Worm (Caenorhabditis elegans) whole organism, L4 larva: ENCODE measurements around the gene B0491.6.

Experiments used
- ces-1 ChIP-seq: fragments of 150-350 bp; sonication (generic microtip); optimal IDR thresholded peaks from 4 replicates; lab custom pipeline; 2014; ENCODE audit warnings: missing biosample characterization, missing genetic modification reagents, missing genetic modification characterization
- mdl-1 ChIP-seq, 2 experiments: fragments of 150-350 bp in 1 of 2; sonication (generic microtip) in 1 of 2; optimal IDR thresholded peaks; 2 replicates each; lab custom pipeline; 2014 to 2017; ENCODE audit warnings: missing biosample characterization in 2 of 2, missing genetic modification characterization in 2 of 2
- skn-1 ChIP-seq: fragments of 150-350 bp; optimal IDR thresholded peaks from 2 replicates; lab custom pipeline; 2014; ENCODE audit warnings: missing biosample characterization, missing genetic modification characterization

- TF ChIP-seq skn-1 (tag; lab: Kevin White, UChicago) (no peak), ces-1 (no peak), mdl-1 (tag; optimal IDR thresholded peaks at IDR 0.05; lab: Kevin White, UChicago) (no peak)
Observed at ce11 chrII:11384099-11384498, 36.0 kb upstream of the B0491.6 start.
